Worm (Caenorhabditis elegans) whole organism, L3 larva: Measurements from ENCODE around the gene Y49E10.10.

Experiments used
- R02D3.7 ChIP-seq: fragments of 150-350 bp; optimal IDR thresholded peaks from 2 replicates; lab custom pipeline; 2014; ENCODE audit warnings: missing biosample characterization, missing genetic modification characterization
- ceh-28 ChIP-seq: fragments of 150-350 bp; optimal IDR thresholded peaks from 2 replicates; lab custom pipeline; 2014; ENCODE audit warnings: missing biosample characterization, missing genetic modification reagents, missing genetic modification characterization
- fos-1 ChIP-seq: fragments of 150-350 bp; optimal IDR thresholded peaks from 2 replicates; lab custom pipeline; 2014; ENCODE audit warnings: missing biosample characterization, missing genetic modification characterization
- nhr-23 ChIP-seq: fragments of 150-350 bp; optimal IDR thresholded peaks from 2 replicates; lab custom pipeline; 2014; ENCODE audit warnings: missing biosample characterization, missing genetic modification reagents, missing genetic modification characterization

DNA sequence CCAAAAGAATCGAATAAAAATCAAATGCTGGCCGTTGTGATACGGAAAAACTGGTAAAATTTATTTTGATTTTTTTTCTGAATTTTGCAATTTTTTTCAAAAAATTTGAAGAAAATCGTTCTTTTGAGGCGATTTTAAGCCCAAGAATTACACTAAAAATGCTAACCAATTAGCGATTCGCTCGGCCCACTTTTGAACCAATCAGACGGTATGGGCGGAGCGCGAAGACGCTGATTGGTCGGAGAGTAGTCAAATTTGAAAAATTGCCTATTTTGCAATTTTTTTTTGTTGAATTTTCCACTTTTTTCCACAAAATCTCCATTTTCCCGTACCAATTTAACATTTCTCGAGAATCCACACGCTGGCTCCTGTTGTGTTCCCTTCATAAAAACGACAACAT, 22.0 kb upstream of the Y49E10.10 start:
- TF ChIP-seq fos-1 (tag; lab: Kevin White, UChicago) (no peak), nhr-23 (no peak), ceh-28 (tag; lab: Kevin White, UChicago) (no peak), R02D3.7 (tag; lab: Kevin White, UChicago) (no peak)
